Worm (Caenorhabditis elegans) whole organism, L1 larva: ENCODE measurements around the gene C03H5.6.

Experiments
- C16A3.4 ChIP-seq: fragments of 150-350 bp; optimal IDR thresholded peaks from 2 replicates; lab custom pipeline; 2014; ENCODE audit warnings: missing biosample characterization, missing genetic modification characterization
- ces-1 ChIP-seq: fragments of 150-350 bp; optimal IDR thresholded peaks from 2 replicates; lab custom pipeline; 2014; ENCODE audit warnings: missing biosample characterization, missing genetic modification reagents, missing genetic modification characterization
- elt-2 ChIP-seq: sonication (generic microtip); optimal IDR thresholded peaks from 2 replicates; lab custom pipeline; 2016; ENCODE audit warnings: missing genetic modification characterization, mild to moderate bottlenecking, inconsistent platforms, missing compliant biosample characterization, missing genetic modification reagents
- lin-13 ChIP-seq: fragments of 150-350 bp; optimal IDR thresholded peaks from 2 replicates; lab custom pipeline; 2014; ENCODE audit warnings: missing biosample characterization, missing genetic modification reagents, missing genetic modification characterization
- lsy-2 ChIP-seq, 2 experiments: fragments of 150-350 bp; optimal IDR thresholded peaks; 2 replicates each; lab custom pipeline; 2014; ENCODE audit warnings: missing biosample characterization in 2 of 2, missing genetic modification characterization in 2 of 2
- nhr-28 ChIP-seq: fragments of 150-350 bp; optimal IDR thresholded peaks from 2 replicates; lab custom pipeline; 2014; ENCODE audit warnings: missing biosample characterization, missing genetic modification characterization
- nhr-76 ChIP-seq: sonication (generic microtip); optimal IDR thresholded peaks from 2 replicates; lab custom pipeline; 2017; ENCODE audit warnings: missing biosample characterization, missing genetic modification characterization
- snpc-4 ChIP-seq: fragments of 150-350 bp; optimal IDR thresholded peaks from 2 replicates; lab custom pipeline; 2014; ENCODE audit warnings: missing biosample characterization, missing genetic modification characterization
- sox-4 ChIP-seq: sonication (generic microtip); optimal IDR thresholded peaks from 2 replicates; lab custom pipeline; 2016; ENCODE audit warnings: missing genetic modification characterization, missing compliant biosample characterization
- unc-62 ChIP-seq: fragments of 150-350 bp; optimal IDR thresholded peaks from 2 replicates; lab custom pipeline; 2014; ENCODE audit warnings: missing biosample characterization, missing genetic modification reagents, missing genetic modification characterization

- no peak for TF ChIP-seq elt-2 (tag; lab: Kevin White, UChicago)
- no peak for TF ChIP-seq unc-62 (GFP tag; lab: Kevin White, UChicago)
- TF ChIP-seq lsy-2 (tag; optimal IDR thresholded peaks at IDR 0.05; lab: Kevin White, UChicago), result no peak
- no peak for TF ChIP-seq nhr-28 (tag; lab: Kevin White, UChicago)
- no peak for TF ChIP-seq snpc-4
- no peak for TF ChIP-seq ces-1 (GFP tag; lab: Kevin White, UChicago)
- TF ChIP-seq lin-13 (GFP tag; lab: Kevin White, UChicago), result no peak
- no peak for TF ChIP-seq sox-4 (tag; lab: Kevin White, UChicago)
- TF ChIP-seq nhr-76, result no peak
- TF ChIP-seq C16A3.4 (tag; lab: Kevin White, UChicago), result no peak
These were observed 44.7 kb downstream of the C03H5.6 start for ce11 chrII:354494-354893.
